Fruit fly (Drosophila melanogaster) whole organism, embryonic: ENCODE data around the gene Sfp33A3.

Experiments
- Ada2b ChIP-seq: fragments of 200-800 bp; sonication (Bioruptor generic); IDR thresholded peaks from 2 replicates; pipeline ENCODE4 v1.3.6; 2022; ENCODE audit warnings: missing biosample characterization, missing genetic modification characterization
- B-H2 ChIP-seq: fragments of 200-800 bp; sonication (Bioruptor generic); optimal IDR thresholded peaks from 2 replicates; lab custom pipeline; 2018; ENCODE audit warnings: missing biosample characterization, mild to moderate bottlenecking, missing genetic modification characterization
- Bteb2 ChIP-seq: fragments of 200-800 bp; sonication (Bioruptor generic); optimal IDR thresholded peaks from 2 replicates; lab custom pipeline; 2016; ENCODE audit warnings: missing biosample characterization, missing genetic modification characterization
- CG10147 ChIP-seq: fragments of 200-800 bp; sonication (Bioruptor generic); optimal IDR thresholded peaks from 2 replicates; lab custom pipeline; 2019; ENCODE audit warnings: missing biosample characterization, mild to moderate bottlenecking, missing genetic modification characterization, moderate library complexity
- CG10209 ChIP-seq: fragments of 200-800 bp; sonication (Bioruptor generic); optimal IDR thresholded peaks from 3 replicates; lab custom pipeline; 2017; ENCODE audit warnings: missing biosample characterization, mild to moderate bottlenecking, missing genetic modification characterization, missing genetic modification reagents
- CG11398 ChIP-seq: fragments of 200-800 bp; sonication (Bioruptor generic); optimal IDR thresholded peaks from 2 replicates; lab custom pipeline; 2016; ENCODE audit warnings: missing biosample characterization, missing genetic modification characterization
- CG11504 ChIP-seq: fragments of 200-800 bp; sonication (Bioruptor generic); optimal IDR thresholded peaks from 3 replicates; lab custom pipeline; 2019; ENCODE audit warnings: missing biosample characterization, mild to moderate bottlenecking, missing genetic modification characterization, moderate library complexity
- CG11696 ChIP-seq: fragments of 200-800 bp; sonication (Bioruptor generic); IDR thresholded peaks from 2 replicates; pipeline ENCODE4 v1.3.6; 2022; ENCODE audit warnings: missing biosample characterization, missing genetic modification characterization
- CG12104 ChIP-seq: fragments of 200-800 bp; sonication (Bioruptor generic); optimal IDR thresholded peaks from 3 replicates; lab custom pipeline; 2016; ENCODE audit warnings: missing biosample characterization, missing genetic modification characterization
- CG13123 ChIP-seq: fragments of 200-800 bp; sonication (Bioruptor generic); optimal IDR thresholded peaks from 2 replicates; lab custom pipeline; 2016; ENCODE audit warnings: missing biosample characterization, missing genetic modification characterization
- CG13296 ChIP-seq: fragments of 200-800 bp; sonication (Bioruptor generic); optimal IDR thresholded peaks from 3 replicates; lab custom pipeline; 2018; ENCODE audit warnings: missing biosample characterization, mild to moderate bottlenecking, missing genetic modification characterization
- CG14965 ChIP-seq: fragments of 200-800 bp; sonication (Bioruptor generic); optimal IDR thresholded peaks from 2 replicates; lab custom pipeline; 2016; ENCODE audit warnings: missing biosample characterization, missing genetic modification characterization, borderline replicate concordance
- CG15479 ChIP-seq: fragments of 200-800 bp; sonication (Bioruptor generic); optimal IDR thresholded peaks from 3 replicates; lab custom pipeline; 2019; ENCODE audit warnings: missing biosample characterization, mild to moderate bottlenecking, missing genetic modification characterization, moderate library complexity
- CG31441 ChIP-seq: fragments of 200-800 bp; sonication (Bioruptor generic); IDR thresholded peaks from 2 replicates; pipeline ENCODE4 v1.3.6; 2022; ENCODE audit warnings: missing biosample characterization, missing genetic modification characterization
- CG33213 ChIP-seq: fragments of 200-800 bp; sonication (Bioruptor generic); optimal IDR thresholded peaks from 3 replicates; lab custom pipeline; 2016; ENCODE audit warnings: missing biosample characterization, missing genetic modification characterization
- CG4328 ChIP-seq: fragments of 200-800 bp; sonication (Bioruptor generic); optimal IDR thresholded peaks from 3 replicates; lab custom pipeline; 2017; ENCODE audit warnings: missing biosample characterization, missing genetic modification reagents, missing genetic modification characterization
- CG7556 ChIP-seq: fragments of 200-800 bp; sonication (Bioruptor generic); optimal IDR thresholded peaks from 2 replicates; lab custom pipeline; 2017; ENCODE audit warnings: missing biosample characterization, mild to moderate bottlenecking, missing genetic modification characterization
- CG7928 ChIP-seq: fragments of 200-800 bp; sonication (Bioruptor generic); optimal IDR thresholded peaks from 2 replicates; lab custom pipeline; 2017; ENCODE audit warnings: missing biosample characterization, mild to moderate bottlenecking, missing genetic modification characterization
- D19B ChIP-seq: fragments of 200-800 bp; sonication (Bioruptor generic); optimal IDR thresholded peaks from 2 replicates; lab custom pipeline; 2017; ENCODE audit warnings: missing biosample characterization, mild to moderate bottlenecking, missing genetic modification characterization
- Ets65A ChIP-seq: fragments of 200-800 bp; sonication (Bioruptor generic); peaks from one replicate; lab custom pipeline; 2016; ENCODE audit warnings: missing biosample characterization, missing genetic modification characterization
- Ets97D ChIP-seq: fragments of 200-800 bp; sonication (Bioruptor generic); optimal IDR thresholded peaks from 3 replicates; lab custom pipeline; 2016; ENCODE audit warnings: missing biosample characterization, missing genetic modification characterization
- Hand ChIP-seq: fragments of 200-800 bp; sonication (Bioruptor generic); optimal IDR thresholded peaks from 2 replicates; lab custom pipeline; 2017; ENCODE audit warnings: mild to moderate bottlenecking, missing biosample characterization, missing genetic modification reagents, missing genetic modification characterization
- MESR4 ChIP-seq: fragments of 200-800 bp; sonication (Bioruptor generic); optimal IDR thresholded peaks from 2 replicates; lab custom pipeline; 2018; ENCODE audit warnings: missing biosample characterization, mild to moderate bottlenecking, missing genetic modification characterization, moderate library complexity
- Mes4 ChIP-seq: fragments of 200-800 bp; sonication (Bioruptor generic); optimal IDR thresholded peaks from 2 replicates; lab custom pipeline; 2016; ENCODE audit warnings: missing biosample characterization, missing genetic modification characterization
- Xbp1 ChIP-seq: fragments of 200-800 bp; sonication (Bioruptor generic); optimal IDR thresholded peaks from 3 replicates; lab custom pipeline; 2016; ENCODE audit warnings: missing biosample characterization, mild to moderate bottlenecking, missing genetic modification characterization
- ab ChIP-seq: fragments of 200-800 bp; sonication (Bioruptor generic); optimal IDR thresholded peaks from 2 replicates; lab custom pipeline; 2016; ENCODE audit warnings: missing biosample characterization, missing genetic modification characterization
- abd-A ChIP-seq: fragments of 200-800 bp; sonication (Bioruptor generic); optimal IDR thresholded peaks from 3 replicates; lab custom pipeline; 2019; ENCODE audit warnings: missing biosample characterization, mild to moderate bottlenecking, missing genetic modification characterization, moderate library complexity
- danr ChIP-seq: fragments of 200-800 bp; sonication (Bioruptor generic); IDR thresholded peaks from 2 replicates; pipeline ENCODE4 v1.3.6; 2022; ENCODE audit warnings: missing biosample characterization, missing genetic modification characterization
- dmrt99B ChIP-seq: fragments of 200-800 bp; sonication (Bioruptor generic); optimal IDR thresholded peaks from 2 replicates; lab custom pipeline; 2018; ENCODE audit warnings: missing biosample characterization, mild to moderate bottlenecking, missing genetic modification characterization, moderate library complexity
- eyg ChIP-seq: fragments of 200-800 bp; sonication (Bioruptor generic); optimal IDR thresholded peaks from 3 replicates; lab custom pipeline; 2016; ENCODE audit warnings: missing biosample characterization, missing genetic modification characterization
- gcm ChIP-seq: fragments of 200-800 bp; sonication (Bioruptor generic); optimal IDR thresholded peaks from 2 replicates; lab custom pipeline; 2019; ENCODE audit warnings: missing biosample characterization, mild to moderate bottlenecking, missing genetic modification characterization, moderate library complexity
- grn ChIP-seq: fragments of 200-800 bp; sonication (Bioruptor generic); optimal IDR thresholded peaks from 3 replicates; lab custom pipeline; 2017; ENCODE audit warnings: missing biosample characterization, missing genetic modification characterization
- gro ChIP-seq: fragments of 200-800 bp; sonication (Bioruptor generic); optimal IDR thresholded peaks from 2 replicates; lab custom pipeline; 2016; ENCODE audit warnings: missing biosample characterization, missing genetic modification characterization
- gt ChIP-seq: fragments of 200-800 bp; sonication (Bioruptor generic); IDR thresholded peaks from 2 replicates; pipeline ENCODE4 v1.3.6; 2022; ENCODE audit warnings: missing biosample characterization, missing genetic modification characterization
- h ChIP-seq: fragments of >200 bp; optimal IDR thresholded peaks from 2 replicates; lab custom pipeline; 2017
- ind ChIP-seq: fragments of 200-800 bp; sonication (Bioruptor generic); optimal IDR thresholded peaks from 3 replicates; lab custom pipeline; 2016; ENCODE audit warnings: missing biosample characterization, missing genetic modification characterization
- insv ChIP-seq, 2 experiments: fragments of 200-800 bp; sonication (Bioruptor generic); optimal IDR thresholded peaks; 3 replicates each; lab custom pipeline; 2016 to 2018; ENCODE audit warnings: missing biosample characterization in 2 of 2, missing genetic modification characterization in 2 of 2
- knrl ChIP-seq: fragments of 200-800 bp; sonication (Bioruptor generic); IDR thresholded peaks from 3 replicates; pipeline ENCODE4 v1.3.6; 2022; ENCODE audit warnings: missing biosample characterization, missing genetic modification characterization; ENCODE audit not compliant: partially characterized antibody
- lbe ChIP-seq: fragments of 200-800 bp; sonication (Bioruptor generic); optimal IDR thresholded peaks from 2 replicates; lab custom pipeline; 2016; ENCODE audit warnings: missing biosample characterization, mild to moderate bottlenecking, missing genetic modification characterization
- nerfin-1 ChIP-seq: fragments of 200-800 bp; sonication (Bioruptor generic); optimal IDR thresholded peaks from 3 replicates; lab custom pipeline; 2019; ENCODE audit warnings: missing biosample characterization, mild to moderate bottlenecking, missing genetic modification characterization, moderate library complexity
- nom ChIP-seq: fragments of 200-800 bp; sonication (Bioruptor generic); optimal IDR thresholded peaks from 2 replicates; lab custom pipeline; 2017; ENCODE audit warnings: missing biosample characterization, missing genetic modification characterization, mild to moderate bottlenecking, moderate library complexity, missing genetic modification reagents
- oc ChIP-seq: fragments of 200-800 bp; sonication (Bioruptor generic); optimal IDR thresholded peaks from 2 replicates; lab custom pipeline; 2018; ENCODE audit warnings: missing biosample characterization, mild to moderate bottlenecking, missing genetic modification characterization, moderate library complexity
- onecut ChIP-seq: fragments of 200-800 bp; sonication (Bioruptor generic); IDR thresholded peaks from 2 replicates; pipeline ENCODE4 v1.3.6; 2022; ENCODE audit warnings: missing biosample characterization, missing genetic modification characterization
- sd ChIP-seq: fragments of 200-800 bp; sonication (Bioruptor generic); optimal IDR thresholded peaks from 3 replicates; lab custom pipeline; 2018; ENCODE audit warnings: missing biosample characterization, mild to moderate bottlenecking, missing genetic modification characterization, moderate library complexity
- sens-2 ChIP-seq: fragments of 200-800 bp; sonication (Bioruptor generic); IDR thresholded peaks from 2 replicates; pipeline ENCODE4 v1.3.6; 2022; ENCODE audit warnings: missing biosample characterization, missing genetic modification characterization
- seq ChIP-seq: fragments of 200-800 bp; sonication (Bioruptor generic); IDR thresholded peaks from 2 replicates; pipeline ENCODE4 v1.3.6; 2022; ENCODE audit warnings: missing biosample characterization, missing genetic modification characterization
- shn ChIP-seq: fragments of 200-800 bp; sonication (Bioruptor generic); optimal IDR thresholded peaks from 3 replicates; lab custom pipeline; 2016; ENCODE audit warnings: missing biosample characterization, missing genetic modification characterization
- sna ChIP-seq: fragments of 200-800 bp; sonication (Bioruptor generic); IDR thresholded peaks from 2 replicates; pipeline ENCODE4 v1.3.6; 2022; ENCODE audit warnings: missing biosample characterization, missing genetic modification characterization; ENCODE audit not compliant: partially characterized antibody
- tgo ChIP-seq: fragments of 200-800 bp; sonication (Bioruptor generic); IDR thresholded peaks from 3 replicates; pipeline ENCODE4 v1.3.6; 2022; ENCODE audit warnings: missing biosample characterization, missing genetic modification characterization

Gene Sfp33A3

DNA sequence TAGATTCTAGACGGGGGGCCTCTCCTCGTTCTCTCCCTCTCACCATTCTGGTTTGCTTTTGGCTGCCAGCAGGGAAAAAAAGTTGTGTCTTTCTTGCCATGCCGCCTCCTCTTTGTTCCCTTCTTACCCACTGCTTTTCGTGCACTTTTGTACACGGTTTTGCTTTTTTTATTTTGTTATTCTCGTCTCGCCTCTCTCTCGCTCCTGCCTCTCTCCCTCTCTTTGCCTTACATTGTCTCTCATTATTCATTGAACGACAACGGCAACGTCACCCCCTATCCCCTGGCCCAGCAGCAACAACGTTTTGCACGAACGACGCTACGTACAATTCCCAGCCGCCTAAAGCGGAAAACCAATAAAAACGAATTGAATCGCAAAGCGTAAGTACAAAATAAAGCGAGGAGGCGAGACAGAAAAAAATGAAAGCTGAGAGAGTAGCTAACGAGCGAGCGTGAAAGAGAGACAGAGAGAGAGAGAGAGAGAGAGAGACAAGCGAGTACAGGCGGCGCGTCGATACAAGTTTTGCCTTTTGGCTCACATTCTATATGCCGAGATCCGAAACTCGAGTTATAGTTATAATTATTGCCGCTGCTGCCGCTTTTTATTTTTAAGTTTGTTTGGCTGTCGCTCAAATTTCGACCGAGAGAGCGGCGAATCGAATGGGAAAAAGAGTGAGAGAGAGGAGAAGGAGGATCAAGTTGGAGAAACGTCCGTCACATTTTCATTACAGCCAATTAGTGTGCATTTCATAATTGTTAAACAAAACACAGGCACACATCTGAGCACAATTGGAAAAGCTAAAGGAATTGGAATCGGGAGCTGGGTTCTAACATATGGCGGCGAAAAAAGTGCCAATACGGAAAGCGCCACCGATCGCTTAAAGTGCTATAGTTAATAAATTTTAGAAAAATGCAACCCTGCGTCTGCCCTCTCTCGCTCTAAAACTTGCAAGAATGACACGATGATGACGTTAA lies 32.7 kb upstream of the Sfp33A3 start (continued):
- TF ChIP-seq onecut (GFP tag; lab: Robert Waterston, UW) (peak; percentile 67; the same call in 1 of the 2 replicates), h (lab: Kevin White, UChicago) (no peak), MESR4 (GFP tag; lab: Kevin White, UChicago) (no peak), B-H2 (GFP tag; lab: Kevin White, UChicago) (peak; percentile 25), knrl (GFP tag; lab: Robert Waterston, UW) (no peak), gt (GFP tag; lab: Robert Waterston, UW) (no peak), Bteb2 (GFP tag; lab: Kevin White, UChicago) (no peak), oc (tag; lab: Kevin White, UChicago) (no peak), eyg (GFP tag; lab: Kevin White, UChicago) (no peak), CG12104 (no peak), abd-A (tag; lab: Kevin White, UChicago) (peak; percentile 99), nom (GFP tag; lab: Kevin White, UChicago) (peak; percentile 93), CG11504 (tag; lab: Kevin White, UChicago) (no peak), sens-2 (no peak), insv (GFP tag; optimal IDR thresholded peaks at IDR 0.05; lab: Kevin White, UChicago) (peak in 1 of 2 experiments; percentile 82), CG10209 (GFP tag; lab: Kevin White, UChicago) (no peak), lbe (GFP tag; lab: Kevin White, UChicago) (peak; percentile 56), CG13296 (GFP tag; lab: Kevin White, UChicago) (no peak), Hand (GFP tag; lab: Kevin White, UChicago) (no peak), CG31441 (no peak), Mes4 (GFP tag; lab: Kevin White, UChicago) (no peak), ab (peak; percentile 18), sd (tag; lab: Kevin White, UChicago) (peak; percentile 65), Ets65A (GFP tag; lab: Kevin White, UChicago) (no peak), CG7928 (no peak), gro (GFP tag; lab: Kevin White, UChicago) (peak; percentile 73), Ets97D (GFP tag; lab: Kevin White, UChicago) (no peak), gcm (GFP tag; lab: Kevin White, UChicago) (peak; percentile 15), sna (peak; percentile 32; the same call in 1 of the 2 replicates), dmrt99B (tag; lab: Kevin White, UChicago) (no peak), seq (no peak), CG33213 (GFP tag; lab: Kevin White, UChicago) (no peak), nerfin-1 (peak; percentile 39), CG11696 (GFP tag; lab: Robert Waterston, UW) (no peak), Xbp1 (no peak), CG4328 (GFP tag; lab: Kevin White, UChicago) (no peak), Ada2b (GFP tag; lab: Robert Waterston, UW) (no peak), CG7556 (GFP tag; lab: Kevin White, UChicago) (no peak), tgo (no peak), danr (GFP tag; lab: Robert Waterston, UW) (no peak), CG11398 (GFP tag; lab: Kevin White, UChicago) (no peak), CG10147 (GFP tag; lab: Kevin White, UChicago) (no peak), grn (GFP tag; lab: Kevin White, UChicago) (no peak), CG14965 (GFP tag; lab: Kevin White, UChicago) (no peak), CG13123 (GFP tag; lab: Kevin White, UChicago) (no peak), ind (no peak), shn (no peak), D19B (GFP tag; lab: Kevin White, UChicago) (no peak), CG15479 (GFP tag; lab: Kevin White, UChicago) (peak; percentile 17)
